Fruit fly (Drosophila melanogaster) whole organism, embryonic: ENCODE results near the gene CG3534.

Experiments
- Bgb ChIP-seq: fragments of 200-800 bp; sonication (Bioruptor generic); IDR thresholded peaks from 2 replicates; pipeline ENCODE4 v1.3.6; 2022; ENCODE audit warnings: missing biosample characterization, missing genetic modification characterization; ENCODE audit not compliant: partially characterized antibody
- BtbVII ChIP-seq: fragments of 200-800 bp; sonication (Bioruptor generic); optimal IDR thresholded peaks from 3 replicates; lab custom pipeline; 2017; ENCODE audit warnings: missing biosample characterization, mild to moderate bottlenecking, missing genetic modification characterization
- CG1024 ChIP-seq: fragments of 200-800 bp; sonication (Bioruptor generic); IDR thresholded peaks from 2 replicates; pipeline ENCODE4 v1.3.6; 2022; ENCODE audit warnings: missing biosample characterization, missing genetic modification characterization
- CG11085 ChIP-seq: fragments of 200-800 bp; sonication (Bioruptor generic); IDR thresholded peaks from 2 replicates; pipeline ENCODE4 v1.3.6; 2022; ENCODE audit warnings: missing biosample characterization, missing genetic modification characterization
- CG11456 ChIP-seq: fragments of 200-800 bp; sonication (Bioruptor generic); IDR thresholded peaks from 3 replicates; pipeline ENCODE4 v1.3.6; 2022; ENCODE audit warnings: missing biosample characterization, missing genetic modification characterization
- CG11723 ChIP-seq: fragments of 200-800 bp; sonication (Bioruptor generic); optimal IDR thresholded peaks from 2 replicates; lab custom pipeline; 2017; ENCODE audit warnings: missing biosample characterization, mild to moderate bottlenecking, missing genetic modification characterization
- CG12391 ChIP-seq: fragments of 200-800 bp; sonication (Bioruptor generic); optimal IDR thresholded peaks from 3 replicates; lab custom pipeline; 2018; ENCODE audit warnings: missing biosample characterization, mild to moderate bottlenecking, missing genetic modification characterization, moderate library complexity
- CG13123 ChIP-seq: fragments of 200-800 bp; sonication (Bioruptor generic); optimal IDR thresholded peaks from 2 replicates; lab custom pipeline; 2016; ENCODE audit warnings: missing biosample characterization, missing genetic modification characterization
- CG13296 ChIP-seq: fragments of 200-800 bp; sonication (Bioruptor generic); optimal IDR thresholded peaks from 3 replicates; lab custom pipeline; 2018; ENCODE audit warnings: missing biosample characterization, mild to moderate bottlenecking, missing genetic modification characterization
- CG14014 ChIP-seq: fragments of 200-800 bp; sonication (Bioruptor generic); IDR thresholded peaks from 2 replicates; pipeline ENCODE4 v1.3.6; 2022; ENCODE audit warnings: missing biosample characterization, missing genetic modification characterization
- CG15073 ChIP-seq: fragments of 200-800 bp; sonication (Bioruptor generic); optimal IDR thresholded peaks from 2 replicates; lab custom pipeline; 2016; ENCODE audit warnings: missing biosample characterization, missing genetic modification characterization
- CG15479 ChIP-seq: fragments of 200-800 bp; sonication (Bioruptor generic); optimal IDR thresholded peaks from 3 replicates; lab custom pipeline; 2019; ENCODE audit warnings: missing biosample characterization, mild to moderate bottlenecking, missing genetic modification characterization, moderate library complexity
- CG16813 ChIP-seq: fragments of 200-800 bp; sonication (Bioruptor generic); IDR thresholded peaks from 3 replicates; pipeline ENCODE4 v1.3.6; 2022; ENCODE audit warnings: missing biosample characterization, missing genetic modification characterization; ENCODE audit not compliant: partially characterized antibody
- CG2875 ChIP-seq: fragments of 200-800 bp; sonication (Bioruptor generic); optimal IDR thresholded peaks from 2 replicates; lab custom pipeline; 2017; ENCODE audit warnings: missing biosample characterization, mild to moderate bottlenecking, missing genetic modification characterization, missing genetic modification reagents
- CG30403 ChIP-seq: fragments of 200-800 bp; sonication (Bioruptor generic); optimal IDR thresholded peaks from 3 replicates; lab custom pipeline; 2016; ENCODE audit warnings: missing biosample characterization, missing genetic modification characterization
- CG31224 ChIP-seq: fragments of 200-800 bp; sonication (Bioruptor generic); IDR thresholded peaks from 2 replicates; pipeline ENCODE4 v1.3.6; 2022; ENCODE audit warnings: missing biosample characterization, missing genetic modification characterization
- CG32772 ChIP-seq: fragments of 200-800 bp; sonication (Bioruptor generic); IDR thresholded peaks from 2 replicates; pipeline ENCODE4 v1.3.6; 2022; ENCODE audit warnings: missing biosample characterization, missing genetic modification characterization
- CG33557 ChIP-seq: fragments of 200-800 bp; sonication (Bioruptor generic); optimal IDR thresholded peaks from 2 replicates; lab custom pipeline; 2019; ENCODE audit warnings: missing biosample characterization, mild to moderate bottlenecking, missing genetic modification characterization, moderate library complexity
- CG34224 ChIP-seq: fragments of 200-800 bp; sonication (Bioruptor generic); IDR thresholded peaks from 3 replicates; pipeline ENCODE4 v1.3.6; 2022; ENCODE audit warnings: missing biosample characterization, missing genetic modification characterization; ENCODE audit not compliant: partially characterized antibody
- CG4424 ChIP-seq: fragments of 200-800 bp; sonication (Bioruptor generic); optimal IDR thresholded peaks from 3 replicates; lab custom pipeline; 2016; ENCODE audit warnings: missing biosample characterization, missing genetic modification characterization
- CG9215 ChIP-seq: fragments of 200-800 bp; sonication (Bioruptor generic); IDR thresholded peaks from 2 replicates; pipeline ENCODE4 v1.3.6; 2022; ENCODE audit warnings: missing biosample characterization, missing genetic modification characterization
- CG9609 ChIP-seq: fragments of 200-800 bp; sonication (Bioruptor generic); optimal IDR thresholded peaks from 3 replicates; lab custom pipeline; 2016; ENCODE audit warnings: missing biosample characterization, missing genetic modification characterization
- CG9727 ChIP-seq: fragments of 200-800 bp; sonication (Bioruptor generic); optimal IDR thresholded peaks from 3 replicates; lab custom pipeline; 2017; ENCODE audit warnings: missing biosample characterization, mild to moderate bottlenecking, missing genetic modification characterization
- Dp ChIP-seq: fragments of 200-800 bp; sonication (Bioruptor generic); optimal IDR thresholded peaks from 2 replicates; lab custom pipeline; 2018; ENCODE audit warnings: missing biosample characterization, mild to moderate bottlenecking, missing genetic modification characterization, moderate library complexity
- Elba2 ChIP-seq: fragments of 200-800 bp; sonication (Bioruptor generic); optimal IDR thresholded peaks from 3 replicates; lab custom pipeline; 2016; ENCODE audit warnings: missing biosample characterization, missing genetic modification characterization
- Fer1 ChIP-seq: fragments of 200-800 bp; sonication (Bioruptor generic); optimal IDR thresholded peaks from 2 replicates; lab custom pipeline; 2017; ENCODE audit warnings: missing biosample characterization, mild to moderate bottlenecking, missing genetic modification characterization
- HLH4C ChIP-seq: fragments of 200-800 bp; sonication (Bioruptor generic); IDR thresholded peaks from 3 replicates; pipeline ENCODE4 v1.3.6; 2022; ENCODE audit warnings: missing biosample characterization, missing genetic modification characterization; ENCODE audit not compliant: partially characterized antibody
- Hsf ChIP-seq: fragments of 200-800 bp; sonication (Bioruptor generic); optimal IDR thresholded peaks from 3 replicates; lab custom pipeline; 2016; ENCODE audit warnings: missing biosample characterization, missing genetic modification characterization
- Lim3 ChIP-seq: fragments of 200-800 bp; sonication (Bioruptor generic); IDR thresholded peaks from 2 replicates; pipeline ENCODE4 v1.3.6; 2022; ENCODE audit warnings: missing biosample characterization, missing genetic modification characterization
- Nf-YA ChIP-seq: fragments of 200-800 bp; sonication (Bioruptor generic); IDR thresholded peaks from 2 replicates; pipeline ENCODE4 v1.3.6; 2022; ENCODE audit warnings: missing biosample characterization, missing genetic modification characterization
- Nf-YB ChIP-seq: fragments of 200-800 bp; sonication (Bioruptor generic); optimal IDR thresholded peaks from 3 replicates; lab custom pipeline; 2019; ENCODE audit warnings: missing biosample characterization, mild to moderate bottlenecking, missing genetic modification characterization, moderate library complexity
- Pdp1 ChIP-seq, 2 experiments: fragments of 200-800 bp; sonication (Bioruptor generic); optimal IDR thresholded peaks; 3 replicates each; lab custom pipeline; 2016; ENCODE audit warnings: missing biosample characterization in 2 of 2, missing genetic modification characterization in 2 of 2, mild to moderate bottlenecking in 1 of 2, moderate library complexity in 1 of 2
- Sin3A ChIP-seq: fragments of >200 bp; optimal IDR thresholded peaks from 2 replicates; lab custom pipeline; 2018
- Sox100B ChIP-seq: fragments of 200-800 bp; sonication (Bioruptor generic); optimal IDR thresholded peaks from 3 replicates; lab custom pipeline; 2018; ENCODE audit warnings: missing biosample characterization, mild to moderate bottlenecking, missing genetic modification characterization
- Spps ChIP-seq: fragments of 200-800 bp; sonication (Bioruptor generic); optimal IDR thresholded peaks from 2 replicates; lab custom pipeline; 2018; ENCODE audit warnings: missing biosample characterization, mild to moderate bottlenecking, missing genetic modification characterization
- Sry-δ ChIP-seq: fragments of 200-800 bp; sonication (Bioruptor generic); optimal IDR thresholded peaks from 2 replicates; lab custom pipeline; 2016; ENCODE audit warnings: missing biosample characterization, missing genetic modification characterization
- Trl ChIP-seq, 3 experiments: fragments of >200 bp in 2 of 3; fragments of 200-800 bp in 1 of 3; sonication (Bioruptor generic) in 1 of 3; optimal IDR thresholded peaks; 2 replicates in 1 of 3; 3 replicates in 2 of 3; lab custom pipeline; 2016 to 2017; ENCODE audit warnings: missing biosample characterization in 1 of 3, missing genetic modification characterization in 1 of 3
- btn ChIP-seq: fragments of 200-800 bp; sonication (Bioruptor generic); optimal IDR thresholded peaks from 2 replicates; lab custom pipeline; 2016; ENCODE audit warnings: missing biosample characterization, missing genetic modification characterization
- crol ChIP-seq: fragments of 200-800 bp; sonication (Bioruptor generic); IDR thresholded peaks from 2 replicates; pipeline ENCODE4 v1.3.6; 2022; ENCODE audit warnings: missing biosample characterization, missing genetic modification characterization
- dimm ChIP-seq: fragments of 200-800 bp; sonication (Bioruptor generic); IDR thresholded peaks from 2 replicates; pipeline ENCODE4 v1.3.6; 2022; ENCODE audit warnings: missing biosample characterization, missing genetic modification characterization
- fu2 ChIP-seq: fragments of 200-800 bp; sonication (Bioruptor generic); optimal IDR thresholded peaks from 2 replicates; lab custom pipeline; 2016; ENCODE audit warnings: missing biosample characterization, missing genetic modification characterization
- her ChIP-seq: fragments of 200-800 bp; sonication (Bioruptor generic); optimal IDR thresholded peaks from 2 replicates; lab custom pipeline; 2016; ENCODE audit warnings: missing biosample characterization, missing genetic modification characterization
- inv ChIP-seq: fragments of 200-800 bp; sonication (Bioruptor generic); IDR thresholded peaks from 2 replicates; pipeline ENCODE4 v1.3.6; 2022; ENCODE audit warnings: missing biosample characterization, missing genetic modification characterization; ENCODE audit not compliant: partially characterized antibody
- jumu ChIP-seq: fragments of 200-800 bp; sonication (Bioruptor generic); optimal IDR thresholded peaks from 3 replicates; lab custom pipeline; 2016; ENCODE audit warnings: missing biosample characterization, missing genetic modification characterization
- lola ChIP-seq, 3 experiments: fragments of >200 bp in 2 of 3; fragments of 200-800 bp in 1 of 3; sonication (Bioruptor generic) in 1 of 3; optimal IDR thresholded peaks; 2 replicates each; lab custom pipeline; 2017 to 2019; ENCODE audit warnings: missing biosample characterization in 3 of 3, missing genetic modification characterization in 3 of 3, mild to moderate bottlenecking in 1 of 3, moderate library complexity in 1 of 3
- otp ChIP-seq: fragments of 200-800 bp; sonication (Bioruptor generic); IDR thresholded peaks from 3 replicates; pipeline ENCODE4, ENCODE4 v1.3.6; 2022; ENCODE audit warnings: missing biosample characterization, missing genetic modification characterization
- sima ChIP-seq: fragments of 200-800 bp; sonication (Bioruptor generic); optimal IDR thresholded peaks from 2 replicates; lab custom pipeline; 2016; ENCODE audit warnings: missing biosample characterization, missing genetic modification characterization
- so ChIP-seq: fragments of 200-800 bp; sonication (Bioruptor generic); IDR thresholded peaks from 3 replicates; pipeline ENCODE4 v1.3.6; 2022; ENCODE audit warnings: missing biosample characterization, missing genetic modification characterization
- toy ChIP-seq: fragments of 200-800 bp; sonication (Bioruptor generic); IDR thresholded peaks from 2 replicates; pipeline ENCODE4 v1.3.6; 2022; ENCODE audit warnings: missing biosample characterization, missing genetic modification characterization

CG3534 gene

dm6 chr3R:16996059-16996959 lies at the start of gene CG3534, which contains the start of gene EMC2A (continued):
- TF ChIP-seq CG31224 (GFP tag; lab: Robert Waterston, UW) (no peak), CG12391 (tag; lab: Kevin White, UChicago) (no peak), Fer1 (GFP tag; lab: Kevin White, UChicago) (no peak), Trl (optimal IDR thresholded peaks at IDR 0.05; lab: Kevin White, UChicago) (peak in 1 of 2 experiments; percentile 8), Trl (GFP tag; optimal IDR thresholded peaks at IDR 0.05; lab: Kevin White, UChicago) (no peak), Dp (no peak), jumu (no peak), Sox100B (GFP tag; lab: Kevin White, UChicago) (no peak), CG9215 (GFP tag; lab: Robert Waterston, UW) (0 out of 2 replicates have a peak, but pooled peaks have one; percentile 20), CG9609 (no peak), CG9727 (GFP tag; lab: Kevin White, UChicago) (no peak), Nf-YA (no peak), her (no peak), CG30403 (GFP tag; lab: Kevin White, UChicago) (peak; percentile 25), btn (no peak), CG4424 (GFP tag; lab: Kevin White, UChicago) (peak; percentile 3), Pdp1 (GFP tag; optimal IDR thresholded peaks at IDR 0.05; lab: Kevin White, UChicago) (peak; percentile 18 to 26), fu2 (GFP tag; lab: Kevin White, UChicago) (no peak), sima (no peak), inv (GFP tag; lab: Robert Waterston, UW) (no peak), CG14014 (GFP tag; lab: Robert Waterston, UW) (0 out of 2 replicates have a peak, but pooled peaks have one; percentile 4), CG2875 (GFP tag; lab: Kevin White, UChicago) (no peak), Sry-δ (peak; percentile 31), CG16813 (GFP tag; lab: Robert Waterston, UW) (no peak), CG15479 (GFP tag; lab: Kevin White, UChicago) (no peak), CG11456 (GFP tag; lab: Robert Waterston, UW) (no peak), CG34224 (no peak), CG11723 (GFP tag; lab: Kevin White, UChicago) (no peak), CG15073 (no peak), BtbVII (GFP tag; lab: Kevin White, UChicago) (no peak), lola (GFP tag; optimal IDR thresholded peaks at IDR 0.05; lab: Kevin White, UChicago) (no peak), Elba2 (GFP tag; lab: Kevin White, UChicago) (no peak), CG33557 (GFP tag; lab: Kevin White, UChicago) (no peak), otp (GFP tag; lab: Robert Waterston, UW) (no peak), Nf-YB (GFP tag; lab: Kevin White, UChicago) (no peak), crol (GFP tag; lab: Robert Waterston, UW) (no peak), CG13296 (GFP tag; lab: Kevin White, UChicago) (no peak), Bgb (GFP tag; lab: Robert Waterston, UW) (no peak; the same call in 1 of the 2 replicates), Hsf (GFP tag; lab: Kevin White, UChicago) (no peak), CG1024 (no peak), Spps (tag; lab: Kevin White, UChicago) (no peak), toy (GFP tag; lab: Robert Waterston, UW) (no peak), CG13123 (GFP tag; lab: Kevin White, UChicago) (no peak), so (GFP tag; lab: Robert Waterston, UW) (peak; percentile 62; the same call in 2 of the 3 replicates), dimm (GFP tag; lab: Robert Waterston, UW) (no peak), HLH4C (no peak), Lim3 (GFP tag; lab: Robert Waterston, UW) (no peak), CG11085 (no peak), CG32772 (GFP tag; lab: Robert Waterston, UW) (no peak), Sin3A (lab: Kevin White, UChicago) (peak; percentile 59)
